Worm (Caenorhabditis elegans): ENCODE measurements around the gene mcp-1.

mcp-1 gene

DNA sequence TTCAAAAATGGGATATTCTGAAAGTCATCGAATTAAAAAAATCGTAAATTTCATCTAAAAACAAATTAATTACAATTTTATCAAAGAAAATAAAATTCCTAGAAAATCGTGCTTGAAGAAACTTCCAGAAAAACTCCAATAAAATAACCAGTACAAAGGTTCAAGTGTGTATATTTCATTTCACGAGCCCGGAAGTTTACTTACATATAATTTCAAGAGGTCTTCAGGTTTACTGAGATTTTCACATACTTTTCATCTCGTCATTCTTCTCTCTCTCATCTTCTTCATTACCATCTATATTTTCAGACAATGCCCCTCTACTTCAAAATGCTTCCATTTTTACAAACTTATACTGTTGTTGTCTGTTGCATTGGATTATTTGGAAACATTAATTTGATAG is 39.4 kb upstream of the mcp-1 start, which contains the start of gene srsx-18:
TSS of gene srsx-18 (plus strand) at position 301 of the 400 bp plus-strand sequence.
- TF ChIP-seq jun-1 (tag; optimal IDR thresholded peaks at IDR 0.05), result no peak
- no peak for TF ChIP-seq nhr-6 (tag; optimal IDR thresholded peaks at IDR 0.05)
- TF ChIP-seq tag-97 (GFP tag; IDR thresholded peaks at IDR 0.05), result no peak
- no peak for TF ChIP-seq nhr-25 (tag; optimal IDR thresholded peaks at IDR 0.05; ENCODE audit: borderline replicate concordance, insufficient read depth)
- no peak for TF ChIP-seq ceh-32 (tag; optimal IDR thresholded peaks at IDR 0.05; ENCODE audit: poor library complexity)
- no peak for TF ChIP-seq nhr-11 (tag; optimal IDR thresholded peaks at IDR 0.05)
- TF ChIP-seq dmd-9 (GFP tag; IDR thresholded peaks at IDR 0.05), result no peak
- no peak for TF ChIP-seq lin-38 (GFP tag; IDR thresholded peaks at IDR 0.05)
- no peak for TF ChIP-seq nhr-42 (GFP tag; IDR thresholded peaks at IDR 0.05)
- no peak for TF ChIP-seq F49E8.2 (tag; optimal IDR thresholded peaks at IDR 0.05; ENCODE audit: borderline replicate concordance)

DNA sequence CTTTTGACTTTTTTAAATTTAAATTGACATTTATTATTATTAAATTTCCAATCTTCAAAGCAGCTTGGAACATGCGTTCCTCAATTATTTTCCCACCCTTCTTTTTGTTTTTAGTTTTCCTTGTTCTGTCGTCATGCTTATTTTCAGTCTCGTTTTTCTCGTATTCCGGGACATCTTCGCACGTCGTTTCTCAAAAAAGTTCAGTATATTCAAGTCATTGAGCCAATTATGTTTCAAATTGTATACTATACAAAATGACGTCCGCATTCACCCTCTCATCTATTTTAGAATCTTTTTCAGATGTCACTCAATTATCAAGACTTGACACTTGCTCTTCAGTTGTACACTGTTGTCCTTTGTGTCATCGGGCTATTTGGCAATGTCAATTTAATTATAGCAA is 34.3 kb upstream of the mcp-1 start, which contains the start of gene srsx-17:
TSS of gene srsx-17 (plus strand) at position 301 of the 400 bp plus-strand sequence.
- no peak for TF ChIP-seq dpl-1 (GFP tag; optimal IDR thresholded peaks at IDR 0.05)

ce11 chrV:5928006-5928405 is 33.6 kb upstream of the mcp-1 start:
- peak; percentile 50 for TF ChIP-seq aha-1 (tag)
- TF ChIP-seq mdt-29 (GFP tag; IDR thresholded peaks at IDR 0.05), result no peak
- TF ChIP-seq R02D3.7 (tag; optimal IDR thresholded peaks at IDR 0.05), result no peak

DNA sequence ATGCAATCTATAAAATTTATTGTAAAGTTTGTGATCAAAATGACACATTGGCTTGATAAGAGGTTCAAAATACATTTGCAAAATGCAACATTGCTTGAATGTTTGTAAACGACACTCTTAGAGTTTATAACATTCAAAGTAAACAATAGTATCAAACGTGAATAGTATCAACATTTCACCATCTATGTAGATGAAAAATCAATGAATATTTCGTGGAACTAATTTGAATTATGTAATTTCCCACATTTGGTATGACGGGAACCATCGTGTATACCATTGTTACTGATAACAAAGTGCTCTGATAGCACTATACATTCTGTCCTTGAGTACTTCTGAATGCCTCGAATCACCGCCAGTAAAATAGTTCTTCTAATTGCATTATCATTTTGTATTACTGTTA is 31.0 kb upstream of the mcp-1 start, which contains the start of gene galt-1:
TSS of gene galt-1 (plus strand) at position 318 of the 400 bp plus-strand sequence.
- no peak for TF ChIP-seq lir-3 (tag; optimal IDR thresholded peaks at IDR 0.05)
- TF ChIP-seq spr-3 (GFP tag; optimal IDR thresholded peaks at IDR 0.05), result no peak
- TF ChIP-seq php-3 (GFP tag; IDR thresholded peaks at IDR 0.05), result no peak
- TF ChIP-seq zfp-2 (tag; optimal IDR thresholded peaks at IDR 0.05), result no peak
- TF ChIP-seq duxl-1 (tag; optimal IDR thresholded peaks at IDR 0.05; ENCODE audit: poor library complexity), result no peak
- TF ChIP-seq ceh-28 (tag; optimal IDR thresholded peaks at IDR 0.05), result no peak
- TF ChIP-seq nhr-42 (GFP tag; IDR thresholded peaks at IDR 0.05), result no peak
- no peak for TF ChIP-seq hmg-1.1 (GFP tag; IDR thresholded peaks at IDR 0.05)
- no peak for TF ChIP-seq lin-38 (GFP tag; IDR thresholded peaks at IDR 0.05)
- TF ChIP-seq dpl-1 (GFP tag; optimal IDR thresholded peaks at IDR 0.05), result no peak
- no peak for TF ChIP-seq gei-8 (GFP tag; optimal IDR thresholded peaks at IDR 0.05)
- TF ChIP-seq ceh-82 (tag; optimal IDR thresholded peaks at IDR 0.05), result no peak
- no peak for TF ChIP-seq T20F7.1 (GFP tag; optimal IDR thresholded peaks at IDR 0.05)
- no peak for TF ChIP-seq hif-1 (tag; optimal IDR thresholded peaks at IDR 0.05)
- TF ChIP-seq arid-1 (GFP tag; conservative IDR thresholded peaks at IDR 0.05), result no peak
- no peak for TF ChIP-seq lin-15B (tag; optimal IDR thresholded peaks at IDR 0.05)
- no peak for TF ChIP-seq unc-130 (GFP tag; optimal IDR thresholded peaks at IDR 0.05)
- no peak for TF ChIP-seq lsy-2 (tag; optimal IDR thresholded peaks at IDR 0.05)
- no peak for TF ChIP-seq rbr-2 (tag; optimal IDR thresholded peaks at IDR 0.05)
- no peak for TF ChIP-seq set-16 (GFP tag; IDR thresholded peaks at IDR 0.05)
- no peak for TF ChIP-seq nhr-237 (tag; optimal IDR thresholded peaks at IDR 0.05)
- TF ChIP-seq spr-1 (tag; optimal IDR thresholded peaks at IDR 0.05), result no peak
- TF ChIP-seq mxl-2 (GFP tag; conservative IDR thresholded peaks at IDR 0.05), result no peak
- TF ChIP-seq ZK337.2 (GFP tag; IDR thresholded peaks at IDR 0.05), result no peak
- TF ChIP-seq attf-4 (tag; optimal IDR thresholded peaks at IDR 0.05), result no peak
- TF ChIP-seq nhr-28 (tag; optimal IDR thresholded peaks at IDR 0.05), result peak; percentile 50
- TF ChIP-seq ztf-7 (tag; optimal IDR thresholded peaks at IDR 0.05), result no peak
- TF ChIP-seq dve-1 (tag; optimal IDR thresholded peaks at IDR 0.05; ENCODE audit: insufficient read depth), result peak; percentile 25
- no peak for TF ChIP-seq ceh-44 (GFP tag; IDR thresholded peaks at IDR 0.05)
- TF ChIP-seq daf-16 (GFP tag; optimal IDR thresholded peaks at IDR 0.05), result no peak
- peak; percentile 63 for TF ChIP-seq daf-16 (tag; optimal IDR thresholded peaks at IDR 0.05)
- no peak for TF ChIP-seq aha-1 (tag)
- peak; percentile 31 for TF ChIP-seq nhr-77 (tag; optimal IDR thresholded peaks at IDR 0.05)
- no peak for TF ChIP-seq fos-1 (tag; optimal IDR thresholded peaks at IDR 0.05)
- TF ChIP-seq daf-8 (GFP tag; IDR thresholded peaks at IDR 0.05), result no peak
- no peak for TF ChIP-seq ZK546.5 (tag; optimal IDR thresholded peaks at IDR 0.05)
- peak; percentile 52 for TF ChIP-seq pqm-1 (tag; optimal IDR thresholded peaks at IDR 0.05)

All from whole organism, L4 larva.